Worm (Caenorhabditis elegans) whole organism, mixed stage, embryonic: Measurements from ENCODE around the gene F49H12.7.

ENCODE experiments used
- bed-3 ChIP-seq: fragments of 200-800 bp; sonication (Bioruptor generic); optimal IDR thresholded peaks from 3 replicates; lab custom pipeline; 2018; ENCODE audit warnings: mild to moderate bottlenecking, missing genetic modification characterization, moderate library complexity, missing compliant biosample characterization
- elt-3 ChIP-seq: fragments of 150-350 bp; optimal IDR thresholded peaks from 2 replicates; lab custom pipeline; 2014; ENCODE audit warnings: missing biosample characterization, missing genetic modification characterization
- lin-13 ChIP-seq: fragments of 150-350 bp; optimal IDR thresholded peaks from 2 replicates; lab custom pipeline; 2014; ENCODE audit warnings: missing biosample characterization, missing genetic modification characterization
- lin-32 ChIP-seq: fragments of 200-800 bp; sonication (Bioruptor generic); optimal IDR thresholded peaks from 2 replicates; lab custom pipeline; 2018; ENCODE audit warnings: mild to moderate bottlenecking, missing genetic modification characterization, missing compliant biosample characterization
- mab-5 ChIP-seq: fragments of 150-350 bp; optimal IDR thresholded peaks from 2 replicates; lab custom pipeline; 2014; ENCODE audit warnings: missing biosample characterization, missing genetic modification characterization
- nhr-12 ChIP-seq: fragments of 150-350 bp; optimal IDR thresholded peaks from 2 replicates; lab custom pipeline; 2014; ENCODE audit warnings: missing biosample characterization, missing genetic modification characterization
- snpc-4 ChIP-seq: fragments of 150-350 bp; optimal IDR thresholded peaks from 2 replicates; lab custom pipeline; 2014; ENCODE audit warnings: missing biosample characterization, missing genetic modification characterization
- unc-62 ChIP-seq: fragments of 150-350 bp; optimal IDR thresholded peaks from 2 replicates; lab custom pipeline; 2014; ENCODE audit warnings: missing biosample characterization, missing genetic modification reagents, missing genetic modification characterization
- ztf-11 ChIP-seq: fragments of 150-350 bp; optimal IDR thresholded peaks from 2 replicates; lab custom pipeline; 2014; ENCODE audit warnings: missing biosample characterization, missing genetic modification characterization

ce11 chrX:2041448-2042138, 23.2 kb upstream of the F49H12.7 start:
- TF ChIP-seq ztf-11 (tag; lab: Kevin White, UChicago): no peak
- TF ChIP-seq lin-32 (GFP tag; lab: Kevin White, UChicago): no peak
- TF ChIP-seq elt-3 (tag; lab: Kevin White, UChicago): no peak
- TF ChIP-seq lin-13 (tag; lab: Kevin White, UChicago): no peak
- no peak for TF ChIP-seq bed-3 (GFP tag; lab: Kevin White, UChicago)
- TF ChIP-seq mab-5 (tag; lab: Kevin White, UChicago): no peak
- no peak for TF ChIP-seq unc-62
- TF ChIP-seq snpc-4: no peak
- no peak for TF ChIP-seq nhr-12 (tag; lab: Kevin White, UChicago)
